Worm (Caenorhabditis elegans) whole organism, late embryonic: Measurements from ENCODE around the gene fbxb-47.

ENCODE experiments used
- C08G9.2 ChIP-seq: sonication (generic microtip); optimal IDR thresholded peaks from 2 replicates; lab custom pipeline; 2016; ENCODE audit warnings: mild to moderate bottlenecking, missing genetic modification characterization, moderate library complexity, missing compliant biosample characterization
- F13H6.1 ChIP-seq: sonication (generic microtip); optimal IDR thresholded peaks from 2 replicates; lab custom pipeline; 2016; ENCODE audit warnings: missing genetic modification characterization, missing compliant biosample characterization
- K09A11.1 ChIP-seq: sonication (generic microtip); optimal IDR thresholded peaks from 2 replicates; lab custom pipeline; 2017; ENCODE audit warnings: antibody characterized with exemption, mild to moderate bottlenecking, missing genetic modification characterization, missing compliant biosample characterization; ENCODE audit not compliant: insufficient read depth
- T23F11.4 ChIP-seq: fragments of 200-800 bp; sonication (Bioruptor generic); optimal IDR thresholded peaks from 2 replicates; lab custom pipeline; 2018; ENCODE audit warnings: mild to moderate bottlenecking, missing genetic modification characterization, missing compliant biosample characterization
- Y22D7AL.16 ChIP-seq: sonication (generic microtip); optimal IDR thresholded peaks from 2 replicates; lab custom pipeline; 2016; ENCODE audit warnings: missing genetic modification characterization, missing compliant biosample characterization
- ahr-1 ChIP-seq: sonication (generic microtip); optimal IDR thresholded peaks from 2 replicates; lab custom pipeline; 2016; ENCODE audit warnings: missing genetic modification characterization, missing compliant biosample characterization
- ceh-2 ChIP-seq: sonication (generic microtip); optimal IDR thresholded peaks from 2 replicates; lab custom pipeline; 2016; ENCODE audit warnings: missing genotype, missing genetic modification characterization, missing compliant biosample characterization
- ceh-34 ChIP-seq: sonication (generic microtip); optimal IDR thresholded peaks from 2 replicates; lab custom pipeline; 2016; ENCODE audit warnings: mild to moderate bottlenecking, missing genetic modification characterization, missing compliant biosample characterization
- ceh-9 ChIP-seq: sonication (generic microtip); optimal IDR thresholded peaks from 2 replicates; lab custom pipeline; 2016; ENCODE audit warnings: mild to moderate bottlenecking, missing genetic modification characterization, inconsistent platforms, missing compliant biosample characterization
- elt-4 ChIP-seq: sonication (generic microtip); optimal IDR thresholded peaks from 2 replicates; lab custom pipeline; 2016; ENCODE audit warnings: missing genetic modification characterization, missing compliant biosample characterization
- ets-4 ChIP-seq: sonication (generic microtip); optimal IDR thresholded peaks from 2 replicates; lab custom pipeline; 2016; ENCODE audit warnings: missing genetic modification characterization, missing compliant biosample characterization
- eyg-1 ChIP-seq: sonication (generic microtip); optimal IDR thresholded peaks from 2 replicates; lab custom pipeline; 2016; ENCODE audit warnings: missing genotype, missing genetic modification characterization, missing compliant biosample characterization
- fax-1 ChIP-seq: sonication (generic microtip); optimal IDR thresholded peaks from 2 replicates; lab custom pipeline; 2016; ENCODE audit warnings: missing genotype, missing genetic modification characterization, missing compliant biosample characterization
- fkh-10 ChIP-seq: fragments of 150-350 bp; optimal IDR thresholded peaks from 2 replicates; lab custom pipeline; 2014; ENCODE audit warnings: missing biosample characterization, missing genetic modification reagents, missing genetic modification characterization
- gmeb-2 ChIP-seq: sonication (generic microtip); optimal IDR thresholded peaks from 2 replicates; lab custom pipeline; 2016; ENCODE audit warnings: missing genetic modification characterization, inconsistent platforms, missing compliant biosample characterization
- hlh-13 ChIP-seq: fragments of 200-800 bp; sonication (Bioruptor generic); optimal IDR thresholded peaks from 2 replicates; lab custom pipeline; 2018; ENCODE audit warnings: mild to moderate bottlenecking, missing genetic modification characterization, missing compliant biosample characterization
- hlh-15 ChIP-seq: sonication (generic microtip); optimal IDR thresholded peaks from 2 replicates; lab custom pipeline; 2016; ENCODE audit warnings: missing genetic modification characterization, missing compliant biosample characterization
- hlh-30 ChIP-seq: sonication (generic microtip); optimal IDR thresholded peaks from 2 replicates; lab custom pipeline; 2017; ENCODE audit warnings: antibody characterized with exemption, missing genetic modification characterization, missing compliant biosample characterization; ENCODE audit not compliant: insufficient read depth
- hlh-6 ChIP-seq: sonication (generic microtip); optimal IDR thresholded peaks from 2 replicates; lab custom pipeline; 2016; ENCODE audit warnings: missing genotype, missing genetic modification characterization, missing compliant biosample characterization
- hlh-8 ChIP-seq: sonication (generic microtip); optimal IDR thresholded peaks from 2 replicates; lab custom pipeline; 2016; ENCODE audit warnings: missing genotype, missing genetic modification characterization, missing compliant biosample characterization
- madf-2 ChIP-seq: sonication (generic microtip); optimal IDR thresholded peaks from 2 replicates; lab custom pipeline; 2017; ENCODE audit warnings: missing genetic modification characterization, missing compliant biosample characterization
- mec-3 ChIP-seq: sonication (generic microtip); optimal IDR thresholded peaks from 2 replicates; lab custom pipeline; 2016; ENCODE audit warnings: borderline replicate concordance, missing genetic modification characterization, missing compliant biosample characterization
- nfya-1 ChIP-seq: sonication (generic microtip); optimal IDR thresholded peaks from 2 replicates; lab custom pipeline; 2017; ENCODE audit warnings: missing genetic modification characterization, mild to moderate bottlenecking, missing compliant biosample characterization, antibody characterized with exemption, moderate library complexity
- odd-2 ChIP-seq: sonication (generic microtip); optimal IDR thresholded peaks from 2 replicates; lab custom pipeline; 2017; ENCODE audit warnings: antibody characterized with exemption, mild to moderate bottlenecking, missing genetic modification characterization, missing compliant biosample characterization
- pat-9 ChIP-seq: fragments of 200-800 bp; sonication (Bioruptor generic); optimal IDR thresholded peaks from 2 replicates; lab custom pipeline; 2018; ENCODE audit warnings: mild to moderate bottlenecking, missing genetic modification characterization, moderate library complexity, missing compliant biosample characterization
- pros-1 ChIP-seq: fragments of 150-350 bp; optimal IDR thresholded peaks from 2 replicates; lab custom pipeline; 2014; ENCODE audit warnings: missing biosample characterization, missing genetic modification reagents, missing genetic modification characterization
- ref-2 ChIP-seq: sonication (generic microtip); optimal IDR thresholded peaks from 2 replicates; lab custom pipeline; 2016; ENCODE audit warnings: missing genetic modification characterization, missing compliant biosample characterization
- rnt-1 ChIP-seq: sonication (generic microtip); optimal IDR thresholded peaks from 2 replicates; lab custom pipeline; 2016; ENCODE audit warnings: missing genetic modification characterization, missing compliant biosample characterization
- sdc-2 ChIP-seq: sonication (generic microtip); optimal IDR thresholded peaks from 2 replicates; lab custom pipeline; 2016; ENCODE audit warnings: missing genotype, missing genetic modification characterization, missing compliant biosample characterization
- sox-2 ChIP-seq: fragments of 200-800 bp; sonication (Bioruptor generic); IDR thresholded peaks from 2 replicates; pipeline ENCODE4 v1.3.6; 2022; ENCODE audit warnings: missing genetic modification reagents, missing genetic modification characterization, missing compliant biosample characterization
- sox-4 ChIP-seq: sonication (generic microtip); optimal IDR thresholded peaks from 2 replicates; lab custom pipeline; 2017; ENCODE audit warnings: mild to moderate bottlenecking, missing genetic modification characterization, inconsistent platforms, missing compliant biosample characterization
- syd-9 ChIP-seq: sonication (generic microtip); optimal IDR thresholded peaks from 2 replicates; lab custom pipeline; 2016; ENCODE audit warnings: mild to moderate bottlenecking, missing genetic modification characterization, moderate library complexity, missing compliant biosample characterization
- tbx-7 ChIP-seq: sonication (generic microtip); optimal IDR thresholded peaks from 2 replicates; lab custom pipeline; 2016; ENCODE audit warnings: missing genotype, missing genetic modification characterization, missing compliant biosample characterization
- unc-55 ChIP-seq: sonication (generic microtip); optimal IDR thresholded peaks from 2 replicates; lab custom pipeline; 2017; ENCODE audit warnings: missing biosample characterization, missing genetic modification reagents, missing genetic modification characterization
- ztf-16 ChIP-seq: sonication (generic microtip); optimal IDR thresholded peaks from 2 replicates; lab custom pipeline; 2017; ENCODE audit warnings: missing genetic modification characterization, missing compliant biosample characterization

Gene fbxb-47

ce11 chrII:1730103-1730502 is 26.8 kb upstream of the fbxb-47 start, which contains the start of gene ceh-81:
Gene ceh-81, plus strand, starts transcription at chrII:1730403.
- TF ChIP-seq madf-2 (tag; lab: Kevin White, UChicago) (no peak), K09A11.1 (tag; lab: Kevin White, UChicago) (no peak)

- TF ChIP-seq ref-2: no peak
- no peak for TF ChIP-seq ahr-1 (tag; lab: Kevin White, UChicago)
- no peak for TF ChIP-seq hlh-30 (tag; lab: Kevin White, UChicago)
- no peak for TF ChIP-seq fax-1 (tag; lab: Kevin White, UChicago)
- no peak for TF ChIP-seq mec-3 (tag; lab: Kevin White, UChicago)
- TF ChIP-seq sox-4 (tag; lab: Kevin White, UChicago): no peak
- TF ChIP-seq tbx-7 (tag; lab: Kevin White, UChicago): no peak
- TF ChIP-seq sdc-2 (tag; lab: Kevin White, UChicago): no peak
- no peak for TF ChIP-seq hlh-6
- no peak for TF ChIP-seq T23F11.4
- TF ChIP-seq K09A11.1 (tag; lab: Kevin White, UChicago): no peak
- TF ChIP-seq hlh-13: no peak
- TF ChIP-seq F13H6.1 (tag; lab: Kevin White, UChicago): no peak
- TF ChIP-seq ztf-16 (tag; lab: Kevin White, UChicago): no peak
- TF ChIP-seq ets-4 (tag; lab: Kevin White, UChicago): no peak
- no peak for TF ChIP-seq sox-2
- TF ChIP-seq syd-9 (tag; lab: Kevin White, UChicago): no peak
- TF ChIP-seq ceh-9 (tag; lab: Kevin White, UChicago): no peak
- no peak for TF ChIP-seq unc-55
Observed at ce11 chrII:1728253-1728652, 25.0 kb upstream of the fbxb-47 start, which contains the start of gene btb-9. Gene btb-9, plus strand, starts transcription at chrII:1728506.

- TF ChIP-seq gmeb-2 (tag; lab: Kevin White, UChicago) (no peak), ceh-2 (tag; lab: Kevin White, UChicago) (no peak), nfya-1 (tag; lab: Kevin White, UChicago) (no peak), rnt-1 (tag; lab: Kevin White, UChicago) (no peak), hlh-15 (tag; lab: Kevin White, UChicago) (no peak), odd-2 (tag; lab: Kevin White, UChicago) (no peak), syd-9 (tag; lab: Kevin White, UChicago) (no peak), pat-9 (no peak), hlh-13 (no peak), ceh-34 (no peak), hlh-8 (tag; lab: Kevin White, UChicago) (no peak)
- TF ChIP-seq, all 69 proteins: peak for 0
Observed at ce11 chrII:1725735-1726134, 22.5 kb upstream of the fbxb-47 start, which contains the start of gene F45C12.17. Gene F45C12.17, plus strand, starts transcription at chrII:1726111.

- TF ChIP-seq eyg-1 (tag; lab: Kevin White, UChicago): no peak
- TF ChIP-seq tbx-7 (tag; lab: Kevin White, UChicago): no peak
- TF ChIP-seq C08G9.2 (tag; lab: Kevin White, UChicago): no peak
- TF ChIP-seq fkh-10 (GFP tag; lab: Kevin White, UChicago): no peak
- no peak for TF ChIP-seq odd-2 (tag; lab: Kevin White, UChicago)
Observed at ce11 chrII:1724314-1724713, 21.1 kb upstream of the fbxb-47 start, which contains the start of gene fbxb-11. Gene fbxb-11, plus strand, starts transcription at chrII:1724614.

- no peak for TF ChIP-seq hlh-6
- no peak for TF ChIP-seq ceh-2 (tag; lab: Kevin White, UChicago)
- no peak for TF ChIP-seq fax-1 (tag; lab: Kevin White, UChicago)
- no peak for TF ChIP-seq ceh-9 (tag; lab: Kevin White, UChicago)
- no peak for TF ChIP-seq Y22D7AL.16 (tag; lab: Kevin White, UChicago)
- no peak for TF ChIP-seq pros-1
- no peak for TF ChIP-seq elt-4 (tag; lab: Kevin White, UChicago)
- TF ChIP-seq, all 69 proteins: peak for 0
Observed at ce11 chrII:1722394-1722793, 19.1 kb upstream of the fbxb-47 start, which contains the start of the genes fbxb-5 and btb-8. Gene fbxb-5, minus strand, starts transcription at chrII:1722494. Gene btb-8, plus strand, starts transcription at chrII:1722770.
